Fruit fly (Drosophila melanogaster) whole organism, embryonic: ENCODE results near the gene stac.
A peak's percentile ranks its signal among the peaks of the same experiment; 100 is the strongest.

ENCODE experiments used
- Aef1 ChIP-seq: fragments of 200-800 bp; sonication (Bioruptor generic); IDR thresholded peaks from 3 replicates; pipeline ENCODE4 v1.3.6; 2022; ENCODE audit warnings: missing biosample characterization, missing genetic modification characterization
- Bdp1 ChIP-seq: fragments of 200-800 bp; sonication (Bioruptor generic); optimal IDR thresholded peaks from 3 replicates; lab custom pipeline; 2016; ENCODE audit warnings: missing biosample characterization, missing genetic modification characterization
- CG10274 ChIP-seq: fragments of 200-800 bp; sonication (Bioruptor generic); optimal IDR thresholded peaks from 3 replicates; lab custom pipeline; 2017; ENCODE audit warnings: missing biosample characterization, mild to moderate bottlenecking, missing genetic modification characterization
- CG10462 ChIP-seq: fragments of 200-800 bp; sonication (Bioruptor generic); optimal IDR thresholded peaks from 2 replicates; lab custom pipeline; 2016; ENCODE audit warnings: missing biosample characterization, missing genetic modification characterization
- CG13296 ChIP-seq: fragments of 200-800 bp; sonication (Bioruptor generic); optimal IDR thresholded peaks from 3 replicates; lab custom pipeline; 2018; ENCODE audit warnings: missing biosample characterization, mild to moderate bottlenecking, missing genetic modification characterization
- CG15011 ChIP-seq: fragments of 200-800 bp; sonication (Bioruptor generic); optimal IDR thresholded peaks from 3 replicates; lab custom pipeline; 2018; ENCODE audit warnings: missing biosample characterization, mild to moderate bottlenecking, missing genetic modification characterization
- CG1792 ChIP-seq: fragments of 200-800 bp; sonication (Bioruptor generic); optimal IDR thresholded peaks from 2 replicates; lab custom pipeline; 2016; ENCODE audit warnings: missing biosample characterization, missing genetic modification characterization
- CG3065 ChIP-seq: fragments of 200-800 bp; sonication (Bioruptor generic); optimal IDR thresholded peaks from 2 replicates; lab custom pipeline; 2016; ENCODE audit warnings: missing biosample characterization, missing genetic modification characterization
- CG4424 ChIP-seq: fragments of 200-800 bp; sonication (Bioruptor generic); optimal IDR thresholded peaks from 3 replicates; lab custom pipeline; 2016; ENCODE audit warnings: missing biosample characterization, missing genetic modification characterization
- CG4617 ChIP-seq: fragments of 200-800 bp; sonication (Bioruptor generic); optimal IDR thresholded peaks from 3 replicates; lab custom pipeline; 2016; ENCODE audit warnings: missing biosample characterization, missing genetic modification characterization, borderline replicate concordance
- CG6689 ChIP-seq: fragments of 200-800 bp; sonication (Bioruptor generic); IDR thresholded peaks from 2 replicates; pipeline ENCODE4 v1.3.6; 2022; ENCODE audit warnings: missing biosample characterization, missing genetic modification characterization
- CG7963 ChIP-seq: fragments of 200-800 bp; sonication (Bioruptor generic); IDR thresholded peaks from 3 replicates; pipeline ENCODE4 v1.3.6; 2022; ENCODE audit warnings: missing biosample characterization, missing genetic modification characterization; ENCODE audit not compliant: partially characterized antibody
- CG8290 ChIP-seq, 3 experiments: fragments of 200-800 bp; sonication (Bioruptor generic); optimal IDR thresholded peaks; 2 replicates each; lab custom pipeline; 2016 to 2019; ENCODE audit warnings: missing biosample characterization in 3 of 3, missing genetic modification characterization in 3 of 3, mild to moderate bottlenecking in 2 of 3, moderate library complexity in 1 of 3
- CG9215 ChIP-seq: fragments of 200-800 bp; sonication (Bioruptor generic); IDR thresholded peaks from 2 replicates; pipeline ENCODE4 v1.3.6; 2022; ENCODE audit warnings: missing biosample characterization, missing genetic modification characterization
- CG9727 ChIP-seq: fragments of 200-800 bp; sonication (Bioruptor generic); optimal IDR thresholded peaks from 3 replicates; lab custom pipeline; 2017; ENCODE audit warnings: missing biosample characterization, mild to moderate bottlenecking, missing genetic modification characterization
- CG9876 ChIP-seq: fragments of 200-800 bp; sonication (Bioruptor generic); optimal IDR thresholded peaks from 2 replicates; lab custom pipeline; 2016; ENCODE audit warnings: missing biosample characterization, missing genetic modification characterization
- E2f1 ChIP-seq: fragments of 200-800 bp; sonication (Bioruptor generic); IDR thresholded peaks from 2 replicates; pipeline ENCODE4 v1.3.6; 2022; ENCODE audit warnings: missing biosample characterization, missing genetic modification characterization
- MESR4 ChIP-seq: fragments of 200-800 bp; sonication (Bioruptor generic); optimal IDR thresholded peaks from 2 replicates; lab custom pipeline; 2018; ENCODE audit warnings: missing biosample characterization, mild to moderate bottlenecking, missing genetic modification characterization, moderate library complexity
- Meics ChIP-seq: fragments of 200-800 bp; sonication (Bioruptor generic); optimal IDR thresholded peaks from 2 replicates; lab custom pipeline; 2017; ENCODE audit warnings: missing biosample characterization, mild to moderate bottlenecking, missing genetic modification characterization
- Mrtf ChIP-seq: fragments of 200-800 bp; sonication (Bioruptor generic); IDR thresholded peaks from 3 replicates; pipeline ENCODE4 v1.3.6; 2022; ENCODE audit warnings: missing biosample characterization, missing genetic modification characterization
- NK7.1 ChIP-seq: fragments of 200-800 bp; sonication (Bioruptor generic); optimal IDR thresholded peaks from 3 replicates; lab custom pipeline; 2016; ENCODE audit warnings: missing biosample characterization, missing genetic modification characterization
- Optix ChIP-seq: fragments of 200-800 bp; sonication (Bioruptor generic); IDR thresholded peaks from 3 replicates; pipeline ENCODE4 v1.3.6; 2022; ENCODE audit warnings: missing biosample characterization, missing genetic modification characterization
- Rfx ChIP-seq: fragments of 200-800 bp; sonication (Bioruptor generic); IDR thresholded peaks from 2 replicates; pipeline ENCODE4 v1.3.6; 2022; ENCODE audit warnings: missing biosample characterization, missing genetic modification characterization
- Scr ChIP-seq: fragments of 200-800 bp; sonication (Bioruptor generic); IDR thresholded peaks from 2 replicates; pipeline ENCODE4 v1.3.6; 2022; ENCODE audit warnings: missing biosample characterization, missing genetic modification characterization; ENCODE audit not compliant: partially characterized antibody
- Usf ChIP-seq: fragments of 200-800 bp; sonication (Bioruptor generic); optimal IDR thresholded peaks from 2 replicates; lab custom pipeline; 2017; ENCODE audit warnings: missing genotype, missing biosample characterization, missing genetic modification characterization
- Vsx1 ChIP-seq: fragments of 200-800 bp; sonication (Bioruptor generic); optimal IDR thresholded peaks from 2 replicates; lab custom pipeline; 2017; ENCODE audit warnings: missing biosample characterization, mild to moderate bottlenecking, missing genetic modification characterization, missing genetic modification reagents
- ab ChIP-seq: fragments of 200-800 bp; sonication (Bioruptor generic); optimal IDR thresholded peaks from 2 replicates; lab custom pipeline; 2016; ENCODE audit warnings: missing biosample characterization, missing genetic modification characterization
- al ChIP-seq: fragments of 200-800 bp; sonication (Bioruptor generic); IDR thresholded peaks from 2 replicates; pipeline ENCODE4 v1.3.6; 2022; ENCODE audit warnings: missing biosample characterization, missing genetic modification characterization
- ash1 ChIP-seq: fragments of 200-800 bp; sonication (Bioruptor generic); optimal IDR thresholded peaks from 2 replicates; lab custom pipeline; 2018; ENCODE audit warnings: missing biosample characterization, mild to moderate bottlenecking, missing genetic modification characterization
- ato ChIP-seq: fragments of 200-800 bp; sonication (Bioruptor generic); IDR thresholded peaks from 2 replicates; pipeline ENCODE4 v1.3.6; 2022; ENCODE audit warnings: missing biosample characterization, missing genetic modification characterization; ENCODE audit not compliant: partially characterized antibody
- chinmo ChIP-seq: fragments of 200-800 bp; sonication (Bioruptor generic); IDR thresholded peaks from 4 replicates; pipeline ENCODE4 v1.3.6; 2022; ENCODE audit warnings: missing biosample characterization, missing genetic modification characterization; ENCODE audit not compliant: partially characterized antibody
- ci ChIP-seq: fragments of 200-800 bp; sonication (Bioruptor generic); IDR thresholded peaks from 3 replicates; pipeline ENCODE4 v1.3.6; 2022; ENCODE audit warnings: missing biosample characterization, missing genetic modification characterization
- dati ChIP-seq: fragments of 200-800 bp; sonication (Bioruptor generic); IDR thresholded peaks from 2 replicates; pipeline ENCODE4 v1.3.6; 2022; ENCODE audit warnings: missing biosample characterization, missing genetic modification characterization
- ems ChIP-seq: fragments of 200-800 bp; sonication (Bioruptor generic); optimal IDR thresholded peaks from 3 replicates; lab custom pipeline; 2016; ENCODE audit warnings: missing biosample characterization, missing genetic modification characterization
- h ChIP-seq: fragments of >200 bp; optimal IDR thresholded peaks from 2 replicates; lab custom pipeline; 2017
- hth ChIP-seq: fragments of >200 bp; optimal IDR thresholded peaks from 2 replicates; lab custom pipeline; 2017; ENCODE audit warnings: inconsistent platforms
- jigr1 ChIP-seq: fragments of 200-800 bp; sonication (Bioruptor generic); IDR thresholded peaks from 3 replicates; pipeline ENCODE4 v1.3.6; 2022; ENCODE audit warnings: missing biosample characterization, missing genetic modification characterization
- nerfin-1 ChIP-seq: fragments of 200-800 bp; sonication (Bioruptor generic); optimal IDR thresholded peaks from 3 replicates; lab custom pipeline; 2019; ENCODE audit warnings: missing biosample characterization, mild to moderate bottlenecking, missing genetic modification characterization, moderate library complexity
- nmo ChIP-seq: fragments of 200-800 bp; sonication (Bioruptor generic); optimal IDR thresholded peaks from 2 replicates; lab custom pipeline; 2018; ENCODE audit warnings: missing biosample characterization, mild to moderate bottlenecking, missing genetic modification characterization, moderate library complexity
- phol ChIP-seq: fragments of 200-800 bp; sonication (Bioruptor generic); optimal IDR thresholded peaks from 3 replicates; lab custom pipeline; 2018; ENCODE audit warnings: missing biosample characterization, mild to moderate bottlenecking, missing genetic modification characterization, moderate library complexity
- pzg ChIP-seq: fragments of 200-800 bp; sonication (Bioruptor generic); optimal IDR thresholded peaks from 3 replicates; lab custom pipeline; 2018; ENCODE audit warnings: missing biosample characterization, mild to moderate bottlenecking, missing genetic modification characterization, moderate library complexity
- run ChIP-seq: fragments of 200-800 bp; sonication (Bioruptor generic); optimal IDR thresholded peaks from 3 replicates; lab custom pipeline; 2018; ENCODE audit warnings: missing biosample characterization, mild to moderate bottlenecking, missing genetic modification characterization
- sna ChIP-seq: fragments of 200-800 bp; sonication (Bioruptor generic); IDR thresholded peaks from 2 replicates; pipeline ENCODE4 v1.3.6; 2022; ENCODE audit warnings: missing biosample characterization, missing genetic modification characterization; ENCODE audit not compliant: partially characterized antibody
- stc ChIP-seq: fragments of 200-800 bp; sonication (Bioruptor generic); IDR thresholded peaks from 2 replicates; pipeline ENCODE4 v1.3.6; 2022; ENCODE audit warnings: missing biosample characterization, missing genetic modification characterization
- tin ChIP-seq: fragments of 200-800 bp; sonication (Bioruptor generic); optimal IDR thresholded peaks from 3 replicates; lab custom pipeline; 2016; ENCODE audit warnings: missing biosample characterization, missing genetic modification characterization
- vfl ChIP-seq: fragments of 200-800 bp; sonication (Bioruptor generic); optimal IDR thresholded peaks from 2 replicates; lab custom pipeline; 2016; ENCODE audit warnings: missing biosample characterization, missing genetic modification characterization
- vnd ChIP-seq: fragments of 200-800 bp; sonication (Bioruptor generic); IDR thresholded peaks from 3 replicates; pipeline ENCODE4 v1.3.6; 2022; ENCODE audit warnings: missing biosample characterization, missing genetic modification characterization; ENCODE audit not compliant: partially characterized antibody
- wdn ChIP-seq: fragments of 200-800 bp; sonication (Bioruptor generic); IDR thresholded peaks from 2 replicates; pipeline ENCODE4 v1.3.6; 2022; ENCODE audit warnings: missing biosample characterization, missing genetic modification characterization
- wek ChIP-seq: fragments of 200-800 bp; sonication (Bioruptor generic); optimal IDR thresholded peaks from 3 replicates; lab custom pipeline; 2018; ENCODE audit warnings: missing biosample characterization, mild to moderate bottlenecking, missing genetic modification characterization, moderate library complexity
- zfh2 ChIP-seq: fragments of 200-800 bp; sonication (Bioruptor generic); optimal IDR thresholded peaks from 2 replicates; lab custom pipeline; 2016; ENCODE audit warnings: missing biosample characterization, missing genetic modification characterization

The stac gene

dm6 chr3R:25054451-25055188, 1.5 kb upstream of the stac start, which contains the start of gene CG31109 (continued):
- peak; percentile 84 for TF ChIP-seq CG8290 (GFP tag; optimal IDR thresholded peaks at IDR 0.05; lab: Kevin White, UChicago)
- TF ChIP-seq CG8290 (tag; optimal IDR thresholded peaks at IDR 0.05; lab: Kevin White, UChicago): peak; percentile 73 to 89
- TF ChIP-seq CG7963 (GFP tag; lab: Robert Waterston, UW): no peak
- peak; percentile 39; the same call in 1 of the 2 replicates for TF ChIP-seq sna (GFP tag; lab: Robert Waterston, UW)
- TF ChIP-seq ems: no peak
- TF ChIP-seq vnd (GFP tag; lab: Robert Waterston, UW): no peak
- TF ChIP-seq Rfx (GFP tag; lab: Robert Waterston, UW): peak; percentile 51
- peak; percentile 20 for TF ChIP-seq Meics (GFP tag; lab: Kevin White, UChicago)
- no peak for TF ChIP-seq ab (GFP tag; lab: Kevin White, UChicago)
- no peak for TF ChIP-seq dati (GFP tag; lab: Robert Waterston, UW)
- TF ChIP-seq Usf: no peak
- TF ChIP-seq CG9876 (GFP tag; lab: Kevin White, UChicago): no peak
- TF ChIP-seq MESR4 (GFP tag; lab: Kevin White, UChicago): peak; percentile 79
- peak; percentile 60 for TF ChIP-seq CG4617 (GFP tag; lab: Kevin White, UChicago)
- TF ChIP-seq E2f1 (GFP tag; lab: Robert Waterston, UW): no peak
- TF ChIP-seq tin (GFP tag; lab: Kevin White, UChicago): peak; percentile 35
- no peak for TF ChIP-seq wdn
- no peak for TF ChIP-seq CG4424
- TF ChIP-seq NK7.1 (GFP tag; lab: Kevin White, UChicago): no peak
- TF ChIP-seq CG9215 (GFP tag; lab: Robert Waterston, UW): no peak
- TF ChIP-seq ato (GFP tag; lab: Robert Waterston, UW): no peak
- peak; percentile 2 for TF ChIP-seq CG9727 (GFP tag; lab: Kevin White, UChicago)
- TF ChIP-seq chinmo: no peak
- no peak for TF ChIP-seq jigr1
- TF ChIP-seq CG15011 (GFP tag; lab: Kevin White, UChicago): no peak
- no peak for TF ChIP-seq wek (GFP tag; lab: Kevin White, UChicago)
- no peak for TF ChIP-seq run
- peak; percentile 35 for TF ChIP-seq nmo (GFP tag; lab: Kevin White, UChicago)
- no peak for TF ChIP-seq Vsx1 (GFP tag; lab: Kevin White, UChicago)
- no peak for TF ChIP-seq h
- TF ChIP-seq phol: peak; percentile 40
- no peak for TF ChIP-seq CG6689 (GFP tag; lab: Robert Waterston, UW)
- TF ChIP-seq hth (lab: Kevin White, UChicago): no peak
- peak; percentile 28 for TF ChIP-seq zfh2 (GFP tag; lab: Kevin White, UChicago)
- TF ChIP-seq al (GFP tag; lab: Robert Waterston, UW): no peak
- peak; percentile 26; the same call in 1 of the 3 replicates for TF ChIP-seq ci
- TF ChIP-seq Optix (GFP tag; lab: Robert Waterston, UW): no peak
- no peak for TF ChIP-seq ash1 (GFP tag; lab: Kevin White, UChicago)
- TF ChIP-seq CG1792 (GFP tag; lab: Kevin White, UChicago): no peak
- TF ChIP-seq Bdp1 (GFP tag; lab: Kevin White, UChicago): no peak
- TF ChIP-seq pzg (GFP tag; lab: Kevin White, UChicago): peak; percentile 77
- no peak for TF ChIP-seq CG10462 (GFP tag; lab: Kevin White, UChicago)
- TF ChIP-seq Mrtf (GFP tag; lab: Robert Waterston, UW): no peak
- TF ChIP-seq CG10274: no peak
- TF ChIP-seq Scr: peak; percentile 61
- peak; percentile 2 for TF ChIP-seq nerfin-1 (tag; lab: Kevin White, UChicago)
- TF ChIP-seq stc: no peak
- TF ChIP-seq vfl (GFP tag; lab: Kevin White, UChicago): no peak
- TF ChIP-seq CG13296 (GFP tag; lab: Kevin White, UChicago): peak; percentile 52
- no peak for TF ChIP-seq CG3065 (GFP tag; lab: Kevin White, UChicago)
- no peak for TF ChIP-seq Aef1 (GFP tag; lab: Robert Waterston, UW)
